ENCODE assay signal across 5 fruit fly cellular contexts in the genomic region with DNA sequence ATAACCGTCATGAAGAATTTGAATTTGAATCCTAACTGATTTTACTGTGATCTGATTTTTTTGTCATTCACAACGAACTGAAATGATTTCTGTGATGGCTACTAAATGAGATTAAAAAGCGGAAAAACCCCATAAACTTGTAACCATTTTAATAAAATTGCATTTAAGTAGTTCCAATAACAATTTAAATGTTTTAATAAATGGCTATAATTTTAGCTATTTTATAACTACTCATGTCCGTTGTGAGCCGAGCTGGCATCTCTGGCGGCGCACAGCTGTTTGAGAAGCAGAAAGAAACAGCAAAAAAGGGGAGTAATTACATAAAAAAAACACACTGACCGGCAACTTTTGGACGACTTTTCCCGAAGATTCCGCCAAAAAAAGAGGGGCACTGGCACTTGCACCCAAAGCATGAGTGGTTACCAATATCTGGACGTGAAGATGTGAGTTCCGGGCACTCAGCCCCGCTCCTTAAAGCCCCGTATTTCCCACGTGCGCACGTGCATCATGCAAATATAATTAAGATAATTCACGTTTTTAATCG.
TF ChIP-seq lines count a peak whose summit lies in the region.

TSS of gene CG7950 (plus strand) at position 268 of the 544 bp plus-strand sequence.
TSS of gene Rpp14a (plus strand) at position 268 of the 544 bp plus-strand sequence.

TF ChIP-seq in whole organism, adult, 20 proteins besides CTCF, POLR2A, EP300 and RAD21 (continued from another document):
- TF ChIP-seq CG14711 (tag; optimal IDR thresholded peaks at IDR 0.05; lab: Kevin White, UChicago) (peak; percentile 83), toe (GFP tag; optimal IDR thresholded peaks at IDR 0.05; lab: Kevin White, UChicago) (peak; percentile 87), bab1 (GFP tag; optimal IDR thresholded peaks at IDR 0.05; lab: Kevin White, UChicago) (peak; percentile 92)

TF ChIP-seq in whole organism, embryonic, 481 proteins besides CTCF, POLR2A, EP300 and RAD21 (continued from another document and continues in another):
- TF ChIP-seq CG10274 (GFP tag; optimal IDR thresholded peaks at IDR 0.05; lab: Kevin White, UChicago) (no peak), CG6813 (GFP tag; optimal IDR thresholded peaks at IDR 0.05; lab: Kevin White, UChicago) (peak; percentile 21), CG16863 (GFP tag; optimal IDR thresholded peaks at IDR 0.05; lab: Kevin White, UChicago) (peak; percentile 76), Blimp-1 (GFP tag; optimal IDR thresholded peaks at IDR 0.05; lab: Kevin White, UChicago) (peak; percentile 65), CG17385 (GFP tag; optimal IDR thresholded peaks at IDR 0.05; lab: Kevin White, UChicago) (peak; percentile 70), Gsc (GFP tag; IDR thresholded peaks at IDR 0.05; lab: Robert Waterston, UW) (no peak; the same call in 1 of the 2 replicates), CG32767 (GFP tag; IDR thresholded peaks at IDR 0.05; lab: Robert Waterston, UW) (peak; percentile 71), CG13296 (GFP tag; optimal IDR thresholded peaks at IDR 0.05; lab: Kevin White, UChicago) (peak; percentile 62), Dbx (GFP tag; IDR thresholded peaks at IDR 0.05; lab: Robert Waterston, UW) (peak; percentile 87), lilli (GFP tag; optimal IDR thresholded peaks at IDR 0.05; lab: Kevin White, UChicago) (peak; percentile 92), CG13624 (GFP tag; optimal IDR thresholded peaks at IDR 0.05; lab: Kevin White, UChicago) (peak; percentile 73), amos (GFP tag; IDR thresholded peaks at IDR 0.05; lab: Robert Waterston, UW; ENCODE audit: partially characterized antibody) (no peak), mld (GFP tag; IDR thresholded peaks at IDR 0.05; lab: Robert Waterston, UW; ENCODE audit: partially characterized antibody) (no peak), mirr (GFP tag; optimal IDR thresholded peaks at IDR 0.05; lab: Kevin White, UChicago) (peak; percentile 19), Scr (GFP tag; IDR thresholded peaks at IDR 0.05; lab: Robert Waterston, UW; ENCODE audit: partially characterized antibody) (peak; percentile 23; the same call in 1 of the 2 replicates), CG3281 (GFP tag; optimal IDR thresholded peaks at IDR 0.05; lab: Kevin White, UChicago) (peak; percentile 73), hth (optimal IDR thresholded peaks at IDR 0.05; lab: Kevin White, UChicago) (no peak), da (GFP tag; optimal IDR thresholded peaks at IDR 0.05; lab: Kevin White, UChicago) (peak; percentile 50), az2 (GFP tag; optimal IDR thresholded peaks at IDR 0.05; lab: Kevin White, UChicago) (peak; percentile 85), Mad (GFP tag; optimal IDR thresholded peaks at IDR 0.05; lab: Kevin White, UChicago) (peak; percentile 83), CG2202 (tag; optimal IDR thresholded peaks at IDR 0.05; lab: Kevin White, UChicago) (peak; percentile 55), ind (GFP tag; optimal IDR thresholded peaks at IDR 0.05; lab: Kevin White, UChicago) (peak; percentile 70), br (optimal IDR thresholded peaks at IDR 0.05; lab: Kevin White, UChicago) (no peak), CG17802 (tag; optimal IDR thresholded peaks at IDR 0.05; lab: Kevin White, UChicago) (peak; percentile 12), CG7372 (GFP tag; IDR thresholded peaks at IDR 0.05; lab: Robert Waterston, UW) (peak; percentile 70; the same call in 1 of the 2 replicates), stwl (tag; optimal IDR thresholded peaks at IDR 0.05; lab: Kevin White, UChicago) (peak; percentile 26), Nf-YC (tag; optimal IDR thresholded peaks at IDR 0.05; lab: Kevin White, UChicago) (peak; percentile 65), aop (GFP tag; IDR thresholded peaks at IDR 0.05; lab: Robert Waterston, UW) (no peak), CG1792 (GFP tag; optimal IDR thresholded peaks at IDR 0.05; lab: Kevin White, UChicago) (peak; percentile 73)

TF ChIP-seq in whole organism, prepupa, 60 proteins besides CTCF, POLR2A, EP300 and RAD21 (continued from another document and continues in another):
- peak; percentile 78 for TF ChIP-seq CG8632 (GFP tag; optimal IDR thresholded peaks at IDR 0.05; lab: Kevin White, UChicago)
- TF ChIP-seq CG9139 (GFP tag; optimal IDR thresholded peaks at IDR 0.05; lab: Kevin White, UChicago): no peak
- peak; percentile 72 for TF ChIP-seq Hr38 (GFP tag; optimal IDR thresholded peaks at IDR 0.05; lab: Kevin White, UChicago)
- peak; percentile 79 for TF ChIP-seq CG6792 (GFP tag; optimal IDR thresholded peaks at IDR 0.05; lab: Kevin White, UChicago)
- peak; percentile 71 for TF ChIP-seq dsx (GFP tag; optimal IDR thresholded peaks at IDR 0.05; lab: Kevin White, UChicago; ENCODE audit: poor library complexity, severe bottlenecking)
- TF ChIP-seq CG6163 (GFP tag; IDR thresholded peaks at IDR 0.05; lab: Robert Waterston, UW): peak; percentile 91
- peak; percentile 62 for TF ChIP-seq CG11902 (GFP tag; optimal IDR thresholded peaks at IDR 0.05; lab: Kevin White, UChicago)
- TF ChIP-seq Eip93F (GFP tag; optimal IDR thresholded peaks at IDR 0.05; lab: Kevin White, UChicago): peak; percentile 77
- TF ChIP-seq salr (GFP tag; optimal IDR thresholded peaks at IDR 0.05; lab: Kevin White, UChicago): peak; percentile 66 to 71
- peak; percentile 79 for TF ChIP-seq CG8119 (GFP tag; IDR thresholded peaks at IDR 0.05; lab: Robert Waterston, UW)
- TF ChIP-seq fkh (GFP tag; optimal IDR thresholded peaks at IDR 0.05; lab: Kevin White, UChicago): no peak
- peak; percentile 63 for TF ChIP-seq Sox15 (GFP tag; optimal IDR thresholded peaks at IDR 0.05; lab: Kevin White, UChicago)
- peak; percentile 61 for TF ChIP-seq CG16779 (tag; optimal IDR thresholded peaks at IDR 0.05; lab: Kevin White, UChicago)
- TF ChIP-seq svp (GFP tag; lab: Kevin White, UChicago): peak; percentile 87
- peak; percentile 80 for TF ChIP-seq CG34406 (GFP tag; optimal IDR thresholded peaks at IDR 0.05; lab: Kevin White, UChicago)
- TF ChIP-seq Gug (GFP tag; IDR thresholded peaks at IDR 0.05; lab: Robert Waterston, UW): peak; percentile 76
- TF ChIP-seq achi (GFP tag; optimal IDR thresholded peaks at IDR 0.05; lab: Kevin White, UChicago): peak; percentile 86
- TF ChIP-seq Hr4 (GFP tag; optimal IDR thresholded peaks at IDR 0.05; lab: Kevin White, UChicago): peak; percentile 89
- peak in 1 of 2 experiments; percentile 30 for TF ChIP-seq ss (GFP tag; optimal IDR thresholded peaks at IDR 0.05; lab: Kevin White, UChicago)
- TF ChIP-seq CG6808 (GFP tag; optimal IDR thresholded peaks at IDR 0.05; lab: Kevin White, UChicago): peak; percentile 49
- peak; percentile 91 for TF ChIP-seq CG31627 (GFP tag; optimal IDR thresholded peaks at IDR 0.05; lab: Kevin White, UChicago)
- peak; percentile 90 for TF ChIP-seq Hr39 (GFP tag; optimal IDR thresholded peaks at IDR 0.05; lab: Kevin White, UChicago)
- peak; percentile 87 for TF ChIP-seq acj6 (GFP tag; optimal IDR thresholded peaks at IDR 0.05; lab: Kevin White, UChicago)
- peak; percentile 84 for TF ChIP-seq Sox102F (GFP tag; optimal IDR thresholded peaks at IDR 0.05; lab: Kevin White, UChicago)
- TF ChIP-seq CG10631 (GFP tag; optimal IDR thresholded peaks at IDR 0.05; lab: Kevin White, UChicago): peak; percentile 79
- TF ChIP-seq lz (GFP tag; optimal IDR thresholded peaks at IDR 0.05; lab: Kevin White, UChicago): peak; percentile 90
- TF ChIP-seq CG7368 (GFP tag; optimal IDR thresholded peaks at IDR 0.05; lab: Kevin White, UChicago): peak; percentile 67
- TF ChIP-seq CG4318 (GFP tag; optimal IDR thresholded peaks at IDR 0.05; lab: Kevin White, UChicago): no peak
- TF ChIP-seq esn (GFP tag; optimal IDR thresholded peaks at IDR 0.05; lab: Kevin White, UChicago): peak; percentile 90
- TF ChIP-seq vri (GFP tag; optimal IDR thresholded peaks at IDR 0.05; lab: Kevin White, UChicago): peak; percentile 96
- TF ChIP-seq pdm3 (GFP tag; optimal IDR thresholded peaks at IDR 0.05; lab: Kevin White, UChicago): peak; percentile 92

TF ChIP-seq in whole organism, pupa, 21 proteins besides CTCF, POLR2A, EP300 and RAD21 (continued from another document):
- TF ChIP-seq CG8301 (tag; optimal IDR thresholded peaks at IDR 0.05; lab: Kevin White, UChicago) (peak; percentile 73), CG4496 (GFP tag; IDR thresholded peaks at IDR 0.05; lab: Robert Waterston, UW) (peak; percentile 90)

TF ChIP-seq in whole organism, wandering third instar larva, 38 proteins besides CTCF, POLR2A, EP300 and RAD21 (continued from another document):
- TF ChIP-seq jim (GFP tag; optimal IDR thresholded peaks at IDR 0.05; lab: Kevin White, UChicago): no peak
- peak; percentile 62 for TF ChIP-seq sage (GFP tag; optimal IDR thresholded peaks at IDR 0.05; lab: Kevin White, UChicago)
- TF ChIP-seq Sp1 (GFP tag; optimal IDR thresholded peaks at IDR 0.05; lab: Kevin White, UChicago): peak; percentile 82
- peak; percentile 77 for TF ChIP-seq CG9705 (GFP tag; optimal IDR thresholded peaks at IDR 0.05; lab: Kevin White, UChicago)
- peak; percentile 52 for TF ChIP-seq CG32264 (GFP tag; optimal IDR thresholded peaks at IDR 0.05; lab: Kevin White, UChicago)
- TF ChIP-seq tai (GFP tag; optimal IDR thresholded peaks at IDR 0.05; lab: Kevin White, UChicago): no peak
- peak; percentile 87 for TF ChIP-seq br (GFP tag; optimal IDR thresholded peaks at IDR 0.05; lab: Kevin White, UChicago)
- TF ChIP-seq N (GFP tag; optimal IDR thresholded peaks at IDR 0.05; lab: Kevin White, UChicago): no peak
- peak; percentile 85 for TF ChIP-seq fru (GFP tag; optimal IDR thresholded peaks at IDR 0.05; lab: Kevin White, UChicago)
- TF ChIP-seq rgr (GFP tag; optimal IDR thresholded peaks at IDR 0.05; lab: Kevin White, UChicago): peak; percentile 93
- no peak for TF ChIP-seq Hr78 (GFP tag; optimal IDR thresholded peaks at IDR 0.05; lab: Kevin White, UChicago)
- peak; percentile 43 for TF ChIP-seq sv (GFP tag; optimal IDR thresholded peaks at IDR 0.05; lab: Kevin White, UChicago)
- TF ChIP-seq Dif (GFP tag; optimal IDR thresholded peaks at IDR 0.05; lab: Kevin White, UChicago; ENCODE audit: partially characterized antibody): no peak
- TF ChIP-seq usp (GFP tag; optimal IDR thresholded peaks at IDR 0.05; lab: Kevin White, UChicago): no peak
- no peak for TF ChIP-seq Abd-B (GFP tag; optimal IDR thresholded peaks at IDR 0.05; lab: Kevin White, UChicago)
- peak; percentile 89 for TF ChIP-seq HLH106 (tag; optimal IDR thresholded peaks at IDR 0.05; lab: Kevin White, UChicago)
- TF ChIP-seq GATAd (GFP tag; optimal IDR thresholded peaks at IDR 0.05; lab: Kevin White, UChicago): peak; percentile 65
- TF ChIP-seq h (GFP tag; optimal IDR thresholded peaks at IDR 0.05; lab: Kevin White, UChicago): peak; percentile 91
- TF ChIP-seq Dfd (GFP tag; optimal IDR thresholded peaks at IDR 0.05; lab: Kevin White, UChicago): no peak
